Worm (Caenorhabditis elegans) whole organism, early embryonic: ENCODE results near the gene pnc-2.

Experiments
- F13C5.2 ChIP-seq: sonication (generic microtip); optimal IDR thresholded peaks from 2 replicates; lab custom pipeline; 2017; ENCODE audit warnings: mild to moderate bottlenecking, missing genetic modification characterization, inconsistent platforms, missing compliant biosample characterization
- aly-1 ChIP-seq: sonication (generic microtip); optimal IDR thresholded peaks from 2 replicates; lab custom pipeline; 2016; ENCODE audit warnings: missing genetic modification characterization, missing compliant biosample characterization
- ama-1 ChIP-seq: fragments of 150-350 bp; optimal IDR thresholded peaks from 2 replicates; lab custom pipeline; 2014
- ceh-13 ChIP-seq: fragments of 200-800 bp; sonication (Bioruptor generic); optimal IDR thresholded peaks from 2 replicates; lab custom pipeline; 2018; ENCODE audit warnings: mild to moderate bottlenecking, missing genetic modification characterization, missing compliant biosample characterization
- ceh-36 ChIP-seq: sonication (generic microtip); optimal IDR thresholded peaks from 2 replicates; lab custom pipeline; 2016; ENCODE audit warnings: missing genetic modification characterization, inconsistent platforms, missing compliant biosample characterization
- ets-7 ChIP-seq: sonication (generic microtip); optimal IDR thresholded peaks from 2 replicates; lab custom pipeline; 2016; ENCODE audit warnings: missing genotype, missing genetic modification characterization, missing compliant biosample characterization
- flt-1 ChIP-seq: fragments of 200-800 bp; sonication (Bioruptor generic); IDR thresholded peaks from 2 replicates; pipeline ENCODE4 v1.3.6; 2022; ENCODE audit warnings: missing genetic modification characterization, missing compliant biosample characterization
- hmbx-1 ChIP-seq: sonication (generic microtip); optimal IDR thresholded peaks from 2 replicates; lab custom pipeline; 2016; ENCODE audit warnings: mild to moderate bottlenecking, missing genetic modification characterization, missing compliant biosample characterization
- hmg-4 ChIP-seq: fragments of 200-800 bp; sonication (Bioruptor generic); optimal IDR thresholded peaks from 2 replicates; lab custom pipeline; 2018; ENCODE audit warnings: mild to moderate bottlenecking, missing genetic modification characterization, missing compliant biosample characterization
- hnd-1 ChIP-seq: sonication (generic microtip); optimal IDR thresholded peaks from 2 replicates; lab custom pipeline; 2016; ENCODE audit warnings: missing genetic modification characterization, missing compliant biosample characterization
- scrt-1 ChIP-seq: fragments of 200-800 bp; sonication (Bioruptor generic); IDR thresholded peaks from 2 replicates; pipeline ENCODE4 v1.3.6; 2022; ENCODE audit warnings: missing genetic modification characterization, missing compliant biosample characterization
- sea-1 ChIP-seq: fragments of 200-800 bp; sonication (Bioruptor generic); conservative IDR thresholded peaks from 2 replicates; pipeline ENCODE4 v1.3.6; 2022; ENCODE audit warnings: missing genetic modification characterization, missing compliant biosample characterization
- tbx-37 ChIP-seq: fragments of 200-800 bp; sonication (Bioruptor generic); conservative IDR thresholded peaks from 2 replicates; pipeline ENCODE4 v1.3.6; 2022; ENCODE audit warnings: missing genetic modification reagents, missing genetic modification characterization, missing compliant biosample characterization
- tra-4 ChIP-seq: sonication (generic microtip); optimal IDR thresholded peaks from 2 replicates; lab custom pipeline; 2017; ENCODE audit warnings: missing genetic modification characterization, missing compliant biosample characterization

- TF ChIP-seq ceh-13 (GFP tag; lab: Kevin White, UChicago) = no peak
- no peak for TF ChIP-seq F13C5.2 (tag; lab: Kevin White, UChicago)
- no peak for TF ChIP-seq hmg-4 (GFP tag; lab: Kevin White, UChicago)
- TF ChIP-seq ama-1 = no peak
- no peak for TF ChIP-seq sea-1 (GFP tag; lab: Robert Waterston, UW)
- TF ChIP-seq hmbx-1 (tag; lab: Kevin White, UChicago) = no peak
- TF ChIP-seq tbx-37 (GFP tag; lab: Robert Waterston, UW) = no peak
- TF ChIP-seq scrt-1 (GFP tag; lab: Robert Waterston, UW) = no peak
- TF ChIP-seq tra-4 (tag; lab: Kevin White, UChicago) = no peak
- no peak for TF ChIP-seq flt-1
- no peak for TF ChIP-seq aly-1 (tag; lab: Kevin White, UChicago)
- no peak for TF ChIP-seq ceh-36
- TF ChIP-seq hnd-1 (tag; lab: Kevin White, UChicago) = no peak
- no peak for TF ChIP-seq ets-7 (tag; lab: Kevin White, UChicago)
Measured at ce11 chrIV:14879184-14879583, 30.3 kb downstream of the pnc-2 start, which contains the start of gene eps-8.
